3 worm cellular contexts compared by ENCODE assay signal in the genomic region with DNA sequence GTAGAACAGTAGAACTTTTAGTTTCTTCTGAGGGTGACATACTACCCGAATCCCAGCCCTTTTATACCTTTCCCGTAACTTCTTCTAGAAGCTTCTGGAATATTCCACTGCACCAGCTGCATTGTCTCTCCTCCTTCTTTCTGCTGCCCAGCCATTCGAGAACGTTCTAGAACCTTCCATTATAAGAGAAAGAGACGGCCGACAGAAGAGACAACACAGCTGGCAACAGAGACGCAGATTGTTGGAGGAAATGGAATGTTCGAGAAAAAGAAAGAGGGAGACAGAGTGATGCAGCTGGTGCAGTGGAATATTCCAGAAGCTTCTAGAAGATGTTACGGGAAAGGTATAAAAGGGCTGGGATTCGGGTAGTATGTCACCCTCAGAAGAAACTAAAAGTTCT.
TF ChIP-seq lines count a peak whose summit lies in the region.
"Not testable (repeated sequence)": the region's sequence is repeated elsewhere in the genome, so short reads cannot be mapped to it uniquely, and the experiment has no call there.

A gene (minus strand): TSS at position 35 of the 400 bp plus-strand sequence.
A gene (plus strand): TSS at position 386 of the 400 bp plus-strand sequence.

TF ChIP-seq in whole organism, L1 larva, 84 proteins besides CTCF, POLR2A, EP300 and RAD21 (continued from another document and continues in another):
- TF ChIP-seq snpc-4 (tag; optimal IDR thresholded peaks at IDR 0.05; lab: Kevin White, UChicago) (peak; percentile 32), sox-4 (tag; optimal IDR thresholded peaks at IDR 0.05; lab: Kevin White, UChicago) (peak; percentile 84), mab-9 (GFP tag; IDR thresholded peaks at IDR 0.05; lab: Robert Waterston, UW) (peak; percentile 100), lsy-2 (tag; optimal IDR thresholded peaks at IDR 0.05; lab: Kevin White, UChicago) (peak; percentile 77 to 78), isw-1 (GFP tag; IDR thresholded peaks at IDR 0.05; lab: Robert Waterston, UW) (peak; percentile 94), dsc-1 (tag; optimal IDR thresholded peaks at IDR 0.05; lab: Kevin White, UChicago) (peak; percentile 91), nhr-76 (tag; optimal IDR thresholded peaks at IDR 0.05; lab: Kevin White, UChicago) (peak; percentile 27), tbx-2 (tag; optimal IDR thresholded peaks at IDR 0.05; lab: Kevin White, UChicago) (peak; percentile 84), irx-1 (tag; optimal IDR thresholded peaks at IDR 0.05; lab: Kevin White, UChicago) (peak; percentile 86), egl-13 (tag; optimal IDR thresholded peaks at IDR 0.05; lab: Kevin White, UChicago) (peak; percentile 92), nhr-19 (GFP tag; conservative IDR thresholded peaks at IDR 0.05; lab: Robert Waterston, UW) (peak; percentile 96), ceh-63 (GFP tag; optimal IDR thresholded peaks at IDR 0.05; lab: Kevin White, UChicago) (peak; percentile 75), skn-1 (tag; optimal IDR thresholded peaks at IDR 0.05; lab: Kevin White, UChicago) (peak; percentile 47), C16A3.4 (tag; optimal IDR thresholded peaks at IDR 0.05; lab: Kevin White, UChicago) (peak; percentile 16), unc-86 (tag; optimal IDR thresholded peaks at IDR 0.05; lab: Kevin White, UChicago) (peak; percentile 89), lin-14 (GFP tag; optimal IDR thresholded peaks at IDR 0.05; lab: Kevin White, UChicago) (peak; percentile 94), ceh-88 (GFP tag; IDR thresholded peaks at IDR 0.05; lab: Robert Waterston, UW) (peak; percentile 94), swsn-7 (tag; optimal IDR thresholded peaks at IDR 0.05; lab: Kevin White, UChicago) (peak; percentile 95), grh-1 (GFP tag; IDR thresholded peaks at IDR 0.05; lab: Robert Waterston, UW) (peak; percentile 94), pax-3 (tag; optimal IDR thresholded peaks at IDR 0.05; lab: Kevin White, UChicago) (peak; percentile 90), hlh-17 (GFP tag; optimal IDR thresholded peaks at IDR 0.05; lab: Kevin White, UChicago; ENCODE audit: borderline replicate concordance) (peak; percentile 91), ztf-11 (tag; optimal IDR thresholded peaks at IDR 0.05; lab: Kevin White, UChicago) (peak in 1 of 2 experiments; percentile 78), elt-2 (tag; optimal IDR thresholded peaks at IDR 0.05; lab: Kevin White, UChicago) (peak; percentile 54), nhr-20 (tag; optimal IDR thresholded peaks at IDR 0.05; lab: Kevin White, UChicago) (peak; percentile 89), jun-1 (tag; optimal IDR thresholded peaks at IDR 0.05; lab: Kevin White, UChicago) (peak; percentile 90), lin-13 (GFP tag; optimal IDR thresholded peaks at IDR 0.05; lab: Kevin White, UChicago) (peak; percentile 87), fkh-8 (tag; optimal IDR thresholded peaks at IDR 0.05; lab: Kevin White, UChicago) (peak; percentile 98), elt-3 (tag; optimal IDR thresholded peaks at IDR 0.05; lab: Kevin White, UChicago) (peak in 2 of 6 experiments; percentile 63 to 86), mef-2 (tag; optimal IDR thresholded peaks at IDR 0.05; lab: Kevin White, UChicago) (peak; percentile 56), rnt-1 (tag; optimal IDR thresholded peaks at IDR 0.05; lab: Kevin White, UChicago) (peak; percentile 88), snu-23 (GFP tag; optimal IDR thresholded peaks at IDR 0.05; lab: Kevin White, UChicago) (peak; percentile 92), fos-1 (tag; optimal IDR thresholded peaks at IDR 0.05; lab: Kevin White, UChicago) (peak; percentile 63), fkh-10 (GFP tag; optimal IDR thresholded peaks at IDR 0.05; lab: Kevin White, UChicago) (peak; percentile 61), nhr-12 (tag; optimal IDR thresholded peaks at IDR 0.05; lab: Kevin White, UChicago) (peak; percentile 54), lin-35 (GFP tag; optimal IDR thresholded peaks at IDR 0.05; lab: Kevin White, UChicago) (peak; percentile 31 to 78), nhr-28 (tag; optimal IDR thresholded peaks at IDR 0.05; lab: Kevin White, UChicago) (peak; percentile 42), egl-27 (tag; optimal IDR thresholded peaks at IDR 0.05; lab: Kevin White, UChicago) (peak in 1 of 2 experiments; percentile 25), aly-2 (tag; optimal IDR thresholded peaks at IDR 0.05; lab: Kevin White, UChicago) (peak; percentile 39), unc-98 (GFP tag; IDR thresholded peaks at IDR 0.05; lab: Robert Waterston, UW) (peak; percentile 99), nhr-71 (tag; optimal IDR thresholded peaks at IDR 0.05; lab: Kevin White, UChicago) (peak; percentile 97), lin-39 (tag; optimal IDR thresholded peaks at IDR 0.05; lab: Kevin White, UChicago) (peak; percentile 52)

TF ChIP-seq in whole organism, L3 larva, 47 proteins besides CTCF, POLR2A, EP300 and RAD21 (continued from another document):
- TF ChIP-seq tbx-2 (tag; optimal IDR thresholded peaks at IDR 0.05; lab: Kevin White, UChicago) (peak; percentile 90), nhr-25 (tag; optimal IDR thresholded peaks at IDR 0.05; lab: Kevin White, UChicago) (peak; percentile 61), nfya-1 (tag; optimal IDR thresholded peaks at IDR 0.05; lab: Kevin White, UChicago; ENCODE audit: insufficient read depth) (peak; percentile 92)
TF ChIP-seq in whole organism, L3 larva: peak in this region for 20; not testable (repeated sequence) for 27.

TF ChIP-seq in whole organism, young adult, 124 proteins besides CTCF, POLR2A, EP300 and RAD21 (continued from another document):
- TF ChIP-seq snpc-4 (GFP tag; optimal IDR thresholded peaks at IDR 0.05; lab: Kevin White, UChicago); rpc-1 (tag; optimal IDR thresholded peaks at IDR 0.05; lab: Kevin White, UChicago): not testable (repeated sequence)
- TF ChIP-seq snpc-4 (tag; optimal IDR thresholded peaks at IDR 0.05; lab: Kevin White, UChicago) (peak in 2 of 4 experiments; percentile 57 to 61), lsl-1 (GFP tag; optimal IDR thresholded peaks at IDR 0.05; lab: Kevin White, UChicago) (peak; percentile 65), zfh-2 (GFP tag; conservative IDR thresholded peaks at IDR 0.05; lab: Robert Waterston, UW) (peak; percentile 79), cebp-2 (GFP tag; IDR thresholded peaks at IDR 0.05; lab: Robert Waterston, UW) (peak; percentile 100), madf-8 (GFP tag; conservative IDR thresholded peaks at IDR 0.05; lab: Robert Waterston, UW) (0 out of 2 replicates have a peak, but pooled peaks have one; percentile 19), somi-1 (GFP tag; optimal IDR thresholded peaks at IDR 0.05; lab: Kevin White, UChicago) (peak; percentile 97), nfya-2 (GFP tag; IDR thresholded peaks at IDR 0.05; lab: Robert Waterston, UW) (peak; percentile 96), egl-44 (GFP tag; IDR thresholded peaks at IDR 0.05; lab: Robert Waterston, UW) (peak; percentile 98), C17E4.6 (GFP tag; IDR thresholded peaks at IDR 0.05; lab: Robert Waterston, UW) (peak; percentile 97), nhr-120 (GFP tag; IDR thresholded peaks at IDR 0.05; lab: Robert Waterston, UW) (peak; percentile 99), T07F8.4 (tag; optimal IDR thresholded peaks at IDR 0.05; lab: Kevin White, UChicago) (peak; percentile 55), atf-7 (tag; optimal IDR thresholded peaks at IDR 0.05; lab: Kevin White, UChicago) (peak; percentile 99), bed-2 (GFP tag; IDR thresholded peaks at IDR 0.05; lab: Robert Waterston, UW) (peak; percentile 92), C06A6.2 (GFP tag; conservative IDR thresholded peaks at IDR 0.05; lab: Robert Waterston, UW) (peak; percentile 98), ceh-79 (tag; optimal IDR thresholded peaks at IDR 0.05; lab: Kevin White, UChicago) (peak; percentile 99), ztf-18 (tag; optimal IDR thresholded peaks at IDR 0.05; lab: Kevin White, UChicago) (peak; percentile 48), ztf-3 (GFP tag; optimal IDR thresholded peaks at IDR 0.05; lab: Kevin White, UChicago) (peak; percentile 98), tlf-1 (GFP tag; optimal IDR thresholded peaks at IDR 0.05; lab: Kevin White, UChicago) (peak; percentile 94), Y53F4B.3 (GFP tag; IDR thresholded peaks at IDR 0.05; lab: Robert Waterston, UW) (peak; percentile 38; the same call in 1 of the 2 replicates), dox-1 (GFP tag; IDR thresholded peaks at IDR 0.05; lab: Robert Waterston, UW) (peak; percentile 100), rcor-1 (GFP tag; IDR thresholded peaks at IDR 0.05; lab: Robert Waterston, UW) (peak; percentile 92), F39B2.1 (GFP tag; IDR thresholded peaks at IDR 0.05; lab: Robert Waterston, UW) (peak; percentile 96), rpc-1 (optimal IDR thresholded peaks at IDR 0.05; lab: Kevin White, UChicago) (peak; percentile 100), ccch-3 (GFP tag; optimal IDR thresholded peaks at IDR 0.05; lab: Kevin White, UChicago) (peak; percentile 53), madf-10 (tag; optimal IDR thresholded peaks at IDR 0.05; lab: Kevin White, UChicago) (peak; percentile 79), tbp1 (GFP tag; optimal IDR thresholded peaks at IDR 0.05; lab: Kevin White, UChicago) (peak; percentile 74), Y56A3A.18 (GFP tag; IDR thresholded peaks at IDR 0.05; lab: Robert Waterston, UW) (peak; percentile 99), dpff-1 (tag; optimal IDR thresholded peaks at IDR 0.05; lab: Kevin White, UChicago) (peak; percentile 93), F52B5.7 (tag; optimal IDR thresholded peaks at IDR 0.05; lab: Kevin White, UChicago) (peak; percentile 98), ekl-4 (GFP tag; IDR thresholded peaks at IDR 0.05; lab: Robert Waterston, UW) (peak; percentile 99), ztf-25 (GFP tag; IDR thresholded peaks at IDR 0.05; lab: Robert Waterston, UW) (peak; percentile 75; the same call in 1 of the 2 replicates), B0336.3 (GFP tag; IDR thresholded peaks at IDR 0.05; lab: Robert Waterston, UW) (peak; percentile 87), pbrm-1 (GFP tag; IDR thresholded peaks at IDR 0.05; lab: Robert Waterston, UW) (peak; percentile 99), ztf-22 (GFP tag; optimal IDR thresholded peaks at IDR 0.05; lab: Kevin White, UChicago) (peak; percentile 97), egl-18 (GFP tag; IDR thresholded peaks at IDR 0.05; lab: Robert Waterston, UW) (peak; percentile 99), B0019.2 (GFP tag; conservative IDR thresholded peaks at IDR 0.05; lab: Robert Waterston, UW) (peak; percentile 71; the same call in 1 of the 2 replicates), T26A5.8 (tag; optimal IDR thresholded peaks at IDR 0.05; lab: Kevin White, UChicago) (peak; percentile 89), D2030.7 (GFP tag; IDR thresholded peaks at IDR 0.05; lab: Robert Waterston, UW) (peak; percentile 69), cebp-1 (GFP tag; IDR thresholded peaks at IDR 0.05; lab: Robert Waterston, UW) (peak; percentile 89), cebp-1 (tag; optimal IDR thresholded peaks at IDR 0.05; lab: Kevin White, UChicago) (peak; percentile 80), ets-4 (GFP tag; optimal IDR thresholded peaks at IDR 0.05; lab: Kevin White, UChicago) (peak; percentile 92), F33H1.4 (GFP tag; IDR thresholded peaks at IDR 0.05; lab: Robert Waterston, UW) (peak; percentile 77), Y79H2A.3 (GFP tag; conservative IDR thresholded peaks at IDR 0.05; lab: Robert Waterston, UW) (peak; percentile 99), K11D2.4 (GFP tag; IDR thresholded peaks at IDR 0.05; lab: Robert Waterston, UW) (peak; percentile 99), bed-1 (GFP tag; IDR thresholded peaks at IDR 0.05; lab: Robert Waterston, UW) (peak; percentile 99), lir-1 (GFP tag; conservative IDR thresholded peaks at IDR 0.05; lab: Robert Waterston, UW) (peak; percentile 94), attf-6 (GFP tag; IDR thresholded peaks at IDR 0.05; lab: Robert Waterston, UW) (peak; percentile 86), Y95B8A.8 (GFP tag; IDR thresholded peaks at IDR 0.05; lab: Robert Waterston, UW) (peak; percentile 97), hmg-1.2 (GFP tag; IDR thresholded peaks at IDR 0.05; lab: Robert Waterston, UW) (peak; percentile 100), ztf-6 (GFP tag; IDR thresholded peaks at IDR 0.05; lab: Robert Waterston, UW) (peak; percentile 95), F57A8.1 (GFP tag; optimal IDR thresholded peaks at IDR 0.05; lab: Kevin White, UChicago) (peak; percentile 7), madf-6 (GFP tag; IDR thresholded peaks at IDR 0.05; lab: Robert Waterston, UW) (peak; percentile 88), B0035.1 (tag; optimal IDR thresholded peaks at IDR 0.05; lab: Kevin White, UChicago) (peak; percentile 90), chd-7 (tag; optimal IDR thresholded peaks at IDR 0.05; lab: Kevin White, UChicago) (peak; percentile 99), ceh-58 (GFP tag; IDR thresholded peaks at IDR 0.05; lab: Robert Waterston, UW) (peak; percentile 97), akir-1 (GFP tag; optimal IDR thresholded peaks at IDR 0.05; lab: Kevin White, UChicago) (peak; percentile 72), nhr-27 (tag; optimal IDR thresholded peaks at IDR 0.05; lab: Kevin White, UChicago) (peak; percentile 98), let-526 (GFP tag; IDR thresholded peaks at IDR 0.05; lab: Robert Waterston, UW) (peak; percentile 100), attf-5 (GFP tag; optimal IDR thresholded peaks at IDR 0.05; lab: Kevin White, UChicago) (peak; percentile 46), mel-28 (tag; optimal IDR thresholded peaks at IDR 0.05; lab: Kevin White, UChicago; ENCODE audit: borderline replicate concordance) (peak; percentile 85), ceh-91 (GFP tag; IDR thresholded peaks at IDR 0.05; lab: Robert Waterston, UW) (peak; percentile 62), ceh-100 (GFP tag; IDR thresholded peaks at IDR 0.05; lab: Robert Waterston, UW) (peak; percentile 88), lin-54 (GFP tag; optimal IDR thresholded peaks at IDR 0.05; lab: Kevin White, UChicago) (peak; percentile 81)
TF ChIP-seq in whole organism, young adult: peak in this region for 96; not testable (repeated sequence) for 28.
